Fruit fly (Drosophila melanogaster) whole organism, prepupa: Measurements from ENCODE around the gene mgl.

ENCODE experiments used
- CG10631 ChIP-seq: fragments of 200-800 bp; sonication (Bioruptor generic); optimal IDR thresholded peaks from 2 replicates; lab custom pipeline; 2016; ENCODE audit warnings: missing biosample characterization, missing genetic modification characterization
- CG10669 ChIP-seq: fragments of 200-800 bp; sonication (Bioruptor generic); optimal IDR thresholded peaks from 3 replicates; lab custom pipeline; 2018; ENCODE audit warnings: missing biosample characterization, mild to moderate bottlenecking, missing genetic modification characterization, moderate library complexity
- CG11762 ChIP-seq: fragments of 200-800 bp; sonication (Bioruptor generic); optimal IDR thresholded peaks from 3 replicates; lab custom pipeline; 2016; ENCODE audit warnings: missing biosample characterization, missing genetic modification characterization; ENCODE audit not compliant: insufficient read depth
- CG11902 ChIP-seq: fragments of 200-800 bp; sonication (Bioruptor generic); optimal IDR thresholded peaks from 3 replicates; lab custom pipeline; 2016; ENCODE audit warnings: missing biosample characterization, missing genetic modification characterization
- CG15336 ChIP-seq: fragments of 200-800 bp; sonication (Bioruptor generic); IDR thresholded peaks from 2 replicates; pipeline ENCODE4 v1.3.6; 2022; ENCODE audit warnings: missing biosample characterization, missing genetic modification characterization
- CG16779 ChIP-seq: fragments of 200-800 bp; sonication (Bioruptor generic); optimal IDR thresholded peaks from 3 replicates; lab custom pipeline; 2017; ENCODE audit warnings: missing biosample characterization, mild to moderate bottlenecking, missing genetic modification characterization
- CG3032 ChIP-seq: fragments of 200-800 bp; optimal IDR thresholded peaks from 2 replicates; lab custom pipeline; 2019; ENCODE audit warnings: missing biosample characterization, mild to moderate bottlenecking, missing genetic modification characterization, moderate library complexity
- CG31627 ChIP-seq: fragments of 200-800 bp; sonication (Bioruptor generic); optimal IDR thresholded peaks from 3 replicates; lab custom pipeline; 2016; ENCODE audit warnings: missing biosample characterization, missing genetic modification characterization
- CG32006 ChIP-seq: fragments of 200-800 bp; sonication (Bioruptor generic); optimal IDR thresholded peaks from 3 replicates; lab custom pipeline; 2017; ENCODE audit warnings: missing biosample characterization, mild to moderate bottlenecking, missing genetic modification characterization
- CG34406 ChIP-seq: fragments of 200-800 bp; sonication (Bioruptor generic); optimal IDR thresholded peaks from 3 replicates; lab custom pipeline; 2016; ENCODE audit warnings: missing biosample characterization, missing genetic modification characterization
- CG3919 ChIP-seq: fragments of 200-800 bp; sonication (Bioruptor generic); optimal IDR thresholded peaks from 3 replicates; lab custom pipeline; 2016; ENCODE audit warnings: missing biosample characterization, missing genetic modification characterization
- CG4318 ChIP-seq: fragments of 200-800 bp; sonication (Bioruptor generic); optimal IDR thresholded peaks from 3 replicates; lab custom pipeline; 2017; ENCODE audit warnings: missing biosample characterization, mild to moderate bottlenecking, missing genetic modification characterization
- CG6163 ChIP-seq: fragments of 200-800 bp; sonication (Bioruptor generic); IDR thresholded peaks from 3 replicates; pipeline ENCODE4 v1.3.6; 2022; ENCODE audit warnings: missing biosample characterization, missing genetic modification characterization
- CG6276 ChIP-seq: fragments of 200-800 bp; sonication (Bioruptor generic); optimal IDR thresholded peaks from 2 replicates; lab custom pipeline; 2017; ENCODE audit warnings: missing biosample characterization, mild to moderate bottlenecking, missing genetic modification characterization
- CG6792 ChIP-seq: fragments of 200-800 bp; sonication (Bioruptor generic); optimal IDR thresholded peaks from 3 replicates; lab custom pipeline; 2016; ENCODE audit warnings: missing biosample characterization, missing genetic modification characterization
- CG6808 ChIP-seq: fragments of 200-800 bp; sonication (Bioruptor generic); optimal IDR thresholded peaks from 3 replicates; lab custom pipeline; 2017; ENCODE audit warnings: missing biosample characterization, missing genetic modification characterization, mild to moderate bottlenecking, moderate library complexity, missing genetic modification reagents
- CG6854 ChIP-seq: fragments of 200-800 bp; sonication (Bioruptor generic); optimal IDR thresholded peaks from 2 replicates; lab custom pipeline; 2017; ENCODE audit warnings: missing biosample characterization, mild to moderate bottlenecking, missing genetic modification characterization
- CG7368 ChIP-seq: fragments of 200-800 bp; sonication (Bioruptor generic); optimal IDR thresholded peaks from 3 replicates; lab custom pipeline; 2016; ENCODE audit warnings: missing biosample characterization, missing genetic modification characterization
- CG8119 ChIP-seq: fragments of 200-800 bp; sonication (Bioruptor generic); IDR thresholded peaks from 3 replicates; pipeline ENCODE4 v1.3.6; 2022; ENCODE audit warnings: missing biosample characterization, missing genetic modification characterization
- CG8319 ChIP-seq: fragments of 200-800 bp; sonication (Bioruptor generic); optimal IDR thresholded peaks from 3 replicates; lab custom pipeline; 2016; ENCODE audit warnings: missing biosample characterization, missing genetic modification characterization
- CG9139 ChIP-seq: fragments of 200-800 bp; sonication (Bioruptor generic); optimal IDR thresholded peaks from 3 replicates; lab custom pipeline; 2017; ENCODE audit warnings: missing biosample characterization, mild to moderate bottlenecking, missing genetic modification characterization
- Eip75B ChIP-seq: fragments of 200-800 bp; sonication (Bioruptor generic); optimal IDR thresholded peaks from 3 replicates; lab custom pipeline; 2016; ENCODE audit warnings: missing biosample characterization, missing genetic modification characterization
- Eip78C ChIP-seq: fragments of 200-800 bp; sonication (Bioruptor generic); peaks from one replicate; lab custom pipeline; 2016; ENCODE audit warnings: missing biosample characterization, missing genetic modification characterization
- Ets21C ChIP-seq: fragments of 200-800 bp; sonication (Bioruptor generic); optimal IDR thresholded peaks from 3 replicates; lab custom pipeline; 2016; ENCODE audit warnings: missing biosample characterization, missing genetic modification characterization
- Ets96B ChIP-seq: fragments of 200-800 bp; optimal IDR thresholded peaks from 2 replicates; lab custom pipeline; 2019; ENCODE audit warnings: missing biosample characterization, mild to moderate bottlenecking, missing genetic modification characterization, moderate library complexity
- Gug ChIP-seq: fragments of 200-800 bp; sonication (Bioruptor generic); IDR thresholded peaks from 2 replicates; pipeline ENCODE4 v1.3.6; 2022; ENCODE audit warnings: missing biosample characterization, missing genetic modification characterization
- Hr39 ChIP-seq: fragments of 200-800 bp; sonication (Bioruptor generic); optimal IDR thresholded peaks from 2 replicates; lab custom pipeline; 2016; ENCODE audit warnings: missing biosample characterization, missing genetic modification characterization
- Hr4 ChIP-seq: fragments of 200-800 bp; sonication (Bioruptor generic); optimal IDR thresholded peaks from 3 replicates; lab custom pipeline; 2016; ENCODE audit warnings: missing biosample characterization, missing genetic modification characterization
- OdsH ChIP-seq: fragments of 200-800 bp; sonication (Bioruptor generic); optimal IDR thresholded peaks from 3 replicates; lab custom pipeline; 2016; ENCODE audit warnings: missing biosample characterization, missing genetic modification characterization
- Smox ChIP-seq: fragments of 200-800 bp; sonication (Bioruptor generic); optimal IDR thresholded peaks from 3 replicates; lab custom pipeline; 2016; ENCODE audit warnings: missing biosample characterization, missing genetic modification characterization
- Sox102F ChIP-seq: fragments of 200-800 bp; sonication (Bioruptor generic); optimal IDR thresholded peaks from 2 replicates; lab custom pipeline; 2016; ENCODE audit warnings: missing biosample characterization, mild to moderate bottlenecking, missing genetic modification characterization
- Sox14 ChIP-seq: fragments of 200-800 bp; sonication (Bioruptor generic); optimal IDR thresholded peaks from 3 replicates; lab custom pipeline; 2016; ENCODE audit warnings: missing biosample characterization, missing genetic modification characterization
- Sox15 ChIP-seq: fragments of 200-800 bp; sonication (Bioruptor generic); optimal IDR thresholded peaks from 3 replicates; lab custom pipeline; 2016; ENCODE audit warnings: missing biosample characterization, missing genetic modification characterization
- achi ChIP-seq: fragments of 200-800 bp; sonication (Bioruptor generic); optimal IDR thresholded peaks from 3 replicates; lab custom pipeline; 2016; ENCODE audit warnings: missing biosample characterization, missing genetic modification characterization
- acj6 ChIP-seq: fragments of 200-800 bp; sonication (Bioruptor generic); optimal IDR thresholded peaks from 3 replicates; lab custom pipeline; 2016; ENCODE audit warnings: missing biosample characterization, missing genetic modification characterization
- cyc ChIP-seq: fragments of 200-800 bp; sonication (Bioruptor generic); optimal IDR thresholded peaks from 3 replicates; lab custom pipeline; 2016; ENCODE audit warnings: missing biosample characterization, missing genetic modification characterization
- dac ChIP-seq: fragments of 200-800 bp; sonication (Bioruptor generic); optimal IDR thresholded peaks from 2 replicates; lab custom pipeline; 2017; ENCODE audit warnings: missing biosample characterization, mild to moderate bottlenecking, missing genetic modification characterization
- dsx ChIP-seq: fragments of 200-800 bp; optimal IDR thresholded peaks from 3 replicates; lab custom pipeline; 2019; ENCODE audit warnings: missing biosample characterization, mild to moderate bottlenecking, missing genetic modification characterization, moderate library complexity; ENCODE audit not compliant: poor library complexity, severe bottlenecking
- eg ChIP-seq: fragments of 200-800 bp; sonication (Bioruptor generic); IDR thresholded peaks from 3 replicates; pipeline ENCODE4 v1.3.6; 2022; ENCODE audit warnings: missing biosample characterization, missing genetic modification characterization
- esn ChIP-seq: fragments of 200-800 bp; sonication (Bioruptor generic); optimal IDR thresholded peaks from 2 replicates; lab custom pipeline; 2016; ENCODE audit warnings: missing biosample characterization, mild to moderate bottlenecking, missing genetic modification characterization, moderate library complexity
- fd59A ChIP-seq: fragments of 200-800 bp; sonication (Bioruptor generic); optimal IDR thresholded peaks from 2 replicates; lab custom pipeline; 2017; ENCODE audit warnings: missing biosample characterization, mild to moderate bottlenecking, missing genetic modification characterization, missing genetic modification reagents
- fkh ChIP-seq: fragments of 200-800 bp; sonication (Bioruptor generic); optimal IDR thresholded peaks from 3 replicates; lab custom pipeline; 2017; ENCODE audit warnings: missing biosample characterization, mild to moderate bottlenecking, missing genetic modification characterization, moderate library complexity
- lz ChIP-seq: fragments of 200-800 bp; sonication (Bioruptor generic); optimal IDR thresholded peaks from 3 replicates; lab custom pipeline; 2016; ENCODE audit warnings: missing biosample characterization, missing genetic modification characterization
- salr ChIP-seq, 2 experiments: fragments of 200-800 bp; sonication (Bioruptor generic); optimal IDR thresholded peaks; 3 replicates each; lab custom pipeline; 2016 to 2018; ENCODE audit warnings: missing biosample characterization in 2 of 2, missing genetic modification characterization in 2 of 2, mild to moderate bottlenecking in 1 of 2
- spab ChIP-seq: fragments of 200-800 bp; sonication (Bioruptor generic); optimal IDR thresholded peaks from 2 replicates; lab custom pipeline; 2017; ENCODE audit warnings: missing biosample characterization, mild to moderate bottlenecking, missing genetic modification characterization, missing genetic modification reagents
- ss ChIP-seq, 2 experiments: fragments of 200-800 bp; sonication (Bioruptor generic); optimal IDR thresholded peaks; 2 replicates in 1 of 2; 3 replicates in 1 of 2; lab custom pipeline; 2017 to 2018; ENCODE audit warnings: mild to moderate bottlenecking in 2 of 2, missing biosample characterization in 2 of 2, missing genetic modification characterization in 2 of 2, moderate library complexity in 1 of 2
- svp ChIP-seq: fragments of 200-800 bp; sonication (Bioruptor generic); peaks from one replicate; lab custom pipeline; 2016; ENCODE audit warnings: missing biosample characterization, missing genetic modification characterization
- topi ChIP-seq: fragments of 200-800 bp; sonication (Bioruptor generic); optimal IDR thresholded peaks from 3 replicates; lab custom pipeline; 2016; ENCODE audit warnings: missing biosample characterization, missing genetic modification characterization

mgl gene

DNA sequence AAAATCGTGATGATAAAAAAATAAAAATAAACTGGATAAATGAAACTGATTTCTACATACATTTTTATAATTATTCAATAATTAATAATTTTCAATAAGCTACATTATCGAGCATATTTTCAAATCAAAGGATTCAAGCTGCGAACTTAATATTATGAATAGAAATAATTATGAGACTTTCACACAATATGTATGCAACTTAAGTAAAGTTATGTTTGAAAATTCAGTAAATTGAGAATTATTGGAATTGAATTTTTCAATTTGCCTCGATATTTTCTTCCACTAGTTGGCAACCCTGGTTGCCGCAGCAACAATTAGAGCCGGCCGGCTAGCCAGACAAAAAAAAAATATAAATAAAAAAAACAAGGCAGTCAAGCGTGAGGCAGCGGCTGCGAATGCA is 32.9 kb downstream of the mgl start (continued):
- TF ChIP-seq Gug (GFP tag; lab: Robert Waterston, UW) = no peak
- no peak for TF ChIP-seq topi (GFP tag; lab: Kevin White, UChicago)
- peak; percentile 15 for TF ChIP-seq dsx (GFP tag; lab: Kevin White, UChicago)
- TF ChIP-seq Eip75B (GFP tag; lab: Kevin White, UChicago) = no peak
- TF ChIP-seq lz (GFP tag; lab: Kevin White, UChicago) = no peak
- TF ChIP-seq spab (GFP tag; lab: Kevin White, UChicago) = no peak
- TF ChIP-seq CG31627 (GFP tag; lab: Kevin White, UChicago) = no peak
- peak; percentile 21 for TF ChIP-seq achi
- no peak for TF ChIP-seq CG4318 (GFP tag; lab: Kevin White, UChicago)
- peak; percentile 7 to 50 for TF ChIP-seq salr (GFP tag; optimal IDR thresholded peaks at IDR 0.05; lab: Kevin White, UChicago)
- peak; percentile 81 for TF ChIP-seq Eip78C (GFP tag; lab: Kevin White, UChicago)
- TF ChIP-seq CG3032 (tag; lab: Kevin White, UChicago) = peak; percentile 52
- no peak for TF ChIP-seq Smox (GFP tag; lab: Kevin White, UChicago)
- peak; percentile 37 for TF ChIP-seq CG3919 (GFP tag; lab: Kevin White, UChicago)
- no peak for TF ChIP-seq CG6792 (GFP tag; lab: Kevin White, UChicago)
- no peak for TF ChIP-seq Ets21C (GFP tag; lab: Kevin White, UChicago)
- TF ChIP-seq CG7368 (GFP tag; lab: Kevin White, UChicago) = no peak
- TF ChIP-seq CG6163 = peak; percentile 47; the same call in 2 of the 3 replicates

DNA sequence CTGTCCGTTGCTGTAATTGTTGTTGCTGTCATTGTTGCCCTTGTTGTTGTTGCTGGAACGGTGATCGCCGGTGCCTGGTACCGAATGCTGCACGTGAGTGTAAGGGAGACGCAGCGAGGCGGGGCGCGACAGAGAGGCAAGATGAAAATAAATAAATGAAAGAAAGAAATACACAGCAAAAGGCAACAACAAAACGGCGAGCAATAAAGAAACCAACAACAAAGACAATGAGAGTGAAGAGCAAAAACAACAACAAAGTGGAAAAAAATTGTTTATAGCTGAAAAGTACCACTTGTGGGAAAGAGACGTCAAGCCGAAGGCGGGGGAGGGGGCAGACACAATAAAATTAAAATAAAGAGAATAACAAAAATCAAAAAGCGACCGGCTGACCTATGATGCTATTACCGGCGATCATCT is 33.3 kb downstream of the mgl start:
- TF ChIP-seq dsx (GFP tag; lab: Kevin White, UChicago) (peak; percentile 71), CG6163 (peak; percentile 47; the same call in 1 of the 3 replicates), CG6854 (GFP tag; lab: Kevin White, UChicago) (no peak), CG3919 (GFP tag; lab: Kevin White, UChicago) (no peak), CG6792 (GFP tag; lab: Kevin White, UChicago) (no peak), Hr39 (GFP tag; lab: Kevin White, UChicago) (no peak), eg (GFP tag; lab: Robert Waterston, UW) (no peak), Hr4 (no peak), fd59A (GFP tag; lab: Kevin White, UChicago) (no peak), CG8319 (GFP tag; lab: Kevin White, UChicago) (no peak), CG10669 (no peak), CG6808 (peak; percentile 59), CG3032 (tag; lab: Kevin White, UChicago) (peak; percentile 45), dac (GFP tag; lab: Kevin White, UChicago) (no peak), cyc (no peak), Eip75B (GFP tag; lab: Kevin White, UChicago) (no peak), CG31627 (GFP tag; lab: Kevin White, UChicago) (no peak), Sox102F (GFP tag; lab: Kevin White, UChicago) (no peak), Sox14 (peak; percentile 57), CG15336 (GFP tag; lab: Robert Waterston, UW) (no peak), CG6276 (no peak), fkh (GFP tag; lab: Kevin White, UChicago) (peak; percentile 72), Eip78C (GFP tag; lab: Kevin White, UChicago) (no peak), CG11762 (no peak), lz (GFP tag; lab: Kevin White, UChicago) (no peak), OdsH (GFP tag; lab: Kevin White, UChicago) (no peak), CG11902 (GFP tag; lab: Kevin White, UChicago) (no peak), Ets21C (GFP tag; lab: Kevin White, UChicago) (no peak), CG9139 (GFP tag; lab: Kevin White, UChicago) (peak; percentile 51), CG10631 (GFP tag; lab: Kevin White, UChicago) (no peak), Smox (GFP tag; lab: Kevin White, UChicago) (no peak), acj6 (no peak), CG16779 (tag; lab: Kevin White, UChicago) (no peak), svp (GFP tag; lab: Kevin White, UChicago) (peak; percentile 72), salr (GFP tag; optimal IDR thresholded peaks at IDR 0.05; lab: Kevin White, UChicago) (no peak), esn (GFP tag; lab: Kevin White, UChicago) (no peak), Ets96B (peak; percentile 39), CG34406 (no peak), ss (GFP tag; optimal IDR thresholded peaks at IDR 0.05; lab: Kevin White, UChicago) (peak; percentile 66 to 76), CG8119 (GFP tag; lab: Robert Waterston, UW) (0 out of 3 replicates have a peak, but pooled peaks have one; percentile 36), CG32006 (GFP tag; lab: Kevin White, UChicago) (peak; percentile 27), Sox15 (GFP tag; lab: Kevin White, UChicago) (no peak)
